Fruit fly (Drosophila melanogaster) ovary, adult (tissue): ENCODE results near the gene CG13408.

Experiments
- CG17801 ChIP-seq: fragments of 200-800 bp; optimal IDR thresholded peaks from 2 replicates; lab custom pipeline; 2019; ENCODE audit warnings: missing biosample characterization, mild to moderate bottlenecking, missing genetic modification characterization, moderate library complexity; ENCODE audit not compliant: partially characterized antibody

The CG13408 gene

dm6 chr3R:22080161-22080560, at the start of gene CG13408:
Gene CG13408 (plus strand): TSS chr3R:22080382.
- TF ChIP-seq CG17801 (GFP tag; lab: Kevin White, UChicago): no peak

dm6 chr3R:22031738-22032137, 48.4 kb upstream of the CG13408 start, which contains the start of gene CG13409:
Gene CG13409 (minus strand): TSS chr3R:22031900.
- no peak for TF ChIP-seq CG17801 (GFP tag; lab: Kevin White, UChicago)

dm6 chr3R:22034160-22034742, 45.9 kb upstream of the CG13408 start, which contains the start of the genes CG45099, CG6015, pit and Fadd:
Gene CG45099 (minus strand): TSS chr3R:22034286.
Gene CG6015 (minus strand): TSS chr3R:22034286.
Gene pit (plus strand): TSS chr3R:22034298.
Gene Fadd (plus strand): TSS chr3R:22034455.
- TF ChIP-seq CG17801 (GFP tag; lab: Kevin White, UChicago): no peak

dm6 chr3R:22035552-22035951, 44.6 kb upstream of the CG13408 start:
- TF ChIP-seq CG17801 (GFP tag; lab: Kevin White, UChicago): no peak

- no peak for TF ChIP-seq CG17801 (GFP tag; lab: Kevin White, UChicago)
These were observed 40.7 kb upstream of the CG13408 start for dm6 chr3R:22039480-22039879.

dm6 chr3R:22040400-22040799, 39.8 kb upstream of the CG13408 start:
- no peak for TF ChIP-seq CG17801 (GFP tag; lab: Kevin White, UChicago)

- no peak for TF ChIP-seq CG17801 (GFP tag; lab: Kevin White, UChicago)
These were observed 38.4 kb upstream of the CG13408 start, which contains the start of gene how for dm6 chr3R:22041625-22042282. Gene how (plus strand): TSS chr3R:22042191.

dm6 chr3R:22042283-22042875, 37.8 kb upstream of the CG13408 start:
- TF ChIP-seq CG17801 (GFP tag; lab: Kevin White, UChicago): no peak

dm6 chr3R:22042982-22043381, 37.2 kb upstream of the CG13408 start:
- TF ChIP-seq CG17801 (GFP tag; lab: Kevin White, UChicago): no peak

dm6 chr3R:22043748-22044402, 36.3 kb upstream of the CG13408 start:
- TF ChIP-seq CG17801 (GFP tag; lab: Kevin White, UChicago): no peak

dm6 chr3R:22044443-22044970, 35.7 kb upstream of the CG13408 start:
- TF ChIP-seq CG17801 (GFP tag; lab: Kevin White, UChicago): no peak

dm6 chr3R:22046231-22046630, 34.0 kb upstream of the CG13408 start:
- no peak for TF ChIP-seq CG17801 (GFP tag; lab: Kevin White, UChicago)

- TF ChIP-seq CG17801 (GFP tag; lab: Kevin White, UChicago): no peak
These were observed 33.5 kb upstream of the CG13408 start for dm6 chr3R:22046723-22047122.

dm6 chr3R:22047412-22047811, 32.8 kb upstream of the CG13408 start:
- TF ChIP-seq CG17801 (GFP tag; lab: Kevin White, UChicago): no peak
